Fruit fly (Drosophila melanogaster) whole organism, embryonic: ENCODE results near the gene CG8149.

Experiments
- Antp ChIP-seq: fragments of 200-800 bp; sonication (Bioruptor generic); optimal IDR thresholded peaks from 3 replicates; lab custom pipeline; 2016; ENCODE audit warnings: missing biosample characterization, missing genetic modification characterization
- BEAF-32 ChIP-seq: fragments of 200-800 bp; sonication (Bioruptor generic); optimal IDR thresholded peaks from 3 replicates; lab custom pipeline; 2017; ENCODE audit warnings: missing biosample characterization, missing genetic modification characterization, mild to moderate bottlenecking, moderate library complexity, missing genetic modification reagents
- CG10543 ChIP-seq: fragments of 200-800 bp; sonication (Bioruptor generic); optimal IDR thresholded peaks from 3 replicates; lab custom pipeline; 2017; ENCODE audit warnings: missing biosample characterization, mild to moderate bottlenecking, missing genetic modification characterization, moderate library complexity
- CG12236 ChIP-seq: fragments of 200-800 bp; sonication (Bioruptor generic); optimal IDR thresholded peaks from 2 replicates; lab custom pipeline; 2016; ENCODE audit warnings: missing biosample characterization, missing genetic modification characterization
- CG13424 ChIP-seq: fragments of 200-800 bp; sonication (Bioruptor generic); optimal IDR thresholded peaks from 2 replicates; lab custom pipeline; 2019; ENCODE audit warnings: missing biosample characterization, mild to moderate bottlenecking, missing genetic modification characterization, moderate library complexity
- CG14965 ChIP-seq: fragments of 200-800 bp; sonication (Bioruptor generic); optimal IDR thresholded peaks from 2 replicates; lab custom pipeline; 2016; ENCODE audit warnings: missing biosample characterization, missing genetic modification characterization, borderline replicate concordance
- CG15514 ChIP-seq: fragments of 200-800 bp; sonication (Bioruptor generic); optimal IDR thresholded peaks from 3 replicates; lab custom pipeline; 2017; ENCODE audit warnings: missing biosample characterization, missing genetic modification characterization, mild to moderate bottlenecking, moderate library complexity, missing genetic modification reagents
- CG16779 ChIP-seq: fragments of 200-800 bp; sonication (Bioruptor generic); IDR thresholded peaks from 2 replicates; pipeline ENCODE4 v1.3.6; 2022; ENCODE audit warnings: missing biosample characterization, missing genetic modification characterization
- CG17802 ChIP-seq: fragments of 200-800 bp; sonication (Bioruptor generic); optimal IDR thresholded peaks from 2 replicates; lab custom pipeline; 2018; ENCODE audit warnings: missing biosample characterization, mild to moderate bottlenecking, missing genetic modification characterization, moderate library complexity
- CG1792 ChIP-seq: fragments of 200-800 bp; sonication (Bioruptor generic); optimal IDR thresholded peaks from 2 replicates; lab custom pipeline; 2016; ENCODE audit warnings: missing biosample characterization, missing genetic modification characterization
- CG2678 ChIP-seq: fragments of 200-800 bp; sonication (Bioruptor generic); optimal IDR thresholded peaks from 3 replicates; lab custom pipeline; 2019; ENCODE audit warnings: missing biosample characterization, mild to moderate bottlenecking, missing genetic modification characterization, moderate library complexity
- CG2712 ChIP-seq: fragments of 200-800 bp; optimal IDR thresholded peaks from 3 replicates; lab custom pipeline; 2019; ENCODE audit warnings: missing biosample characterization, mild to moderate bottlenecking, missing genetic modification characterization, moderate library complexity
- CG30403 ChIP-seq: fragments of 200-800 bp; sonication (Bioruptor generic); optimal IDR thresholded peaks from 3 replicates; lab custom pipeline; 2016; ENCODE audit warnings: missing biosample characterization, missing genetic modification characterization
- CG6683 ChIP-seq: fragments of 200-800 bp; sonication (Bioruptor generic); optimal IDR thresholded peaks from 2 replicates; lab custom pipeline; 2017; ENCODE audit warnings: missing biosample characterization, mild to moderate bottlenecking, missing genetic modification characterization, missing genetic modification reagents
- CG6791 ChIP-seq: fragments of 200-800 bp; sonication (Bioruptor generic); IDR thresholded peaks from 3 replicates; pipeline ENCODE4 v1.3.6; 2022; ENCODE audit warnings: missing biosample characterization, missing genetic modification characterization; ENCODE audit not compliant: partially characterized antibody
- CG8089 ChIP-seq: fragments of 200-800 bp; sonication (Bioruptor generic); optimal IDR thresholded peaks from 3 replicates; lab custom pipeline; 2016; ENCODE audit warnings: missing biosample characterization, missing genetic modification characterization
- CG9609 ChIP-seq: fragments of 200-800 bp; sonication (Bioruptor generic); optimal IDR thresholded peaks from 3 replicates; lab custom pipeline; 2016; ENCODE audit warnings: missing biosample characterization, missing genetic modification characterization
- CkIIα-i1 ChIP-seq: fragments of 200-800 bp; sonication (Bioruptor generic); IDR thresholded peaks from 2 replicates; pipeline ENCODE4 v1.3.6; 2022; ENCODE audit warnings: missing biosample characterization, missing genetic modification characterization
- Dfd ChIP-seq, 2 experiments: fragments of >200 bp; optimal IDR thresholded peaks; 2 replicates each; lab custom pipeline; 2017; ENCODE audit warnings: missing biosample characterization in 2 of 2, missing genetic modification characterization in 2 of 2
- ERR ChIP-seq: fragments of 200-800 bp; sonication (Bioruptor generic); optimal IDR thresholded peaks from 2 replicates; lab custom pipeline; 2016; ENCODE audit warnings: missing biosample characterization, missing genetic modification characterization
- HLH3B ChIP-seq: fragments of 200-800 bp; sonication (Bioruptor generic); IDR thresholded peaks from 2 replicates; pipeline ENCODE4 v1.3.6; 2022; ENCODE audit warnings: missing biosample characterization, missing genetic modification characterization
- HLHmδ ChIP-seq: fragments of 200-800 bp; sonication (Bioruptor generic); optimal IDR thresholded peaks from 2 replicates; lab custom pipeline; 2018; ENCODE audit warnings: missing biosample characterization, mild to moderate bottlenecking, missing genetic modification characterization, moderate library complexity
- HmgD ChIP-seq: fragments of 200-800 bp; sonication (Bioruptor generic); optimal IDR thresholded peaks from 3 replicates; lab custom pipeline; 2016; ENCODE audit warnings: missing biosample characterization, missing genetic modification characterization
- MESR4 ChIP-seq: fragments of 200-800 bp; sonication (Bioruptor generic); optimal IDR thresholded peaks from 2 replicates; lab custom pipeline; 2018; ENCODE audit warnings: missing biosample characterization, mild to moderate bottlenecking, missing genetic modification characterization, moderate library complexity
- Neu2 ChIP-seq: fragments of 200-800 bp; sonication (Bioruptor generic); optimal IDR thresholded peaks from 3 replicates; lab custom pipeline; 2016; ENCODE audit warnings: missing biosample characterization, missing genetic modification characterization, borderline replicate concordance
- Optix ChIP-seq: fragments of 200-800 bp; sonication (Bioruptor generic); IDR thresholded peaks from 3 replicates; pipeline ENCODE4 v1.3.6; 2022; ENCODE audit warnings: missing biosample characterization, missing genetic modification characterization
- Ptx1 ChIP-seq: fragments of 200-800 bp; sonication (Bioruptor generic); IDR thresholded peaks from 2 replicates; pipeline ENCODE4 v1.3.6; 2022; ENCODE audit warnings: missing biosample characterization, missing genetic modification characterization
- Sin3A ChIP-seq: fragments of >200 bp; optimal IDR thresholded peaks from 2 replicates; lab custom pipeline; 2018
- Usf ChIP-seq: fragments of 200-800 bp; sonication (Bioruptor generic); optimal IDR thresholded peaks from 2 replicates; lab custom pipeline; 2017; ENCODE audit warnings: missing genotype, missing biosample characterization, missing genetic modification characterization
- Vsx1 ChIP-seq: fragments of 200-800 bp; sonication (Bioruptor generic); optimal IDR thresholded peaks from 2 replicates; lab custom pipeline; 2017; ENCODE audit warnings: missing biosample characterization, mild to moderate bottlenecking, missing genetic modification characterization, missing genetic modification reagents
- bsh ChIP-seq, 2 experiments: fragments of 200-800 bp; sonication (Bioruptor generic); optimal IDR thresholded peaks; 2 replicates each; lab custom pipeline; 2017 to 2018; ENCODE audit warnings: mild to moderate bottlenecking in 2 of 2, missing biosample characterization in 2 of 2, missing genetic modification characterization in 2 of 2, moderate library complexity in 1 of 2
- ci ChIP-seq: fragments of 200-800 bp; sonication (Bioruptor generic); IDR thresholded peaks from 3 replicates; pipeline ENCODE4 v1.3.6; 2022; ENCODE audit warnings: missing biosample characterization, missing genetic modification characterization
- cwo ChIP-seq: fragments of 200-800 bp; sonication (Bioruptor generic); optimal IDR thresholded peaks from 3 replicates; lab custom pipeline; 2017; ENCODE audit warnings: missing biosample characterization, missing genetic modification characterization, mild to moderate bottlenecking, moderate library complexity, missing genetic modification reagents
- da ChIP-seq: fragments of 200-800 bp; sonication (Bioruptor generic); optimal IDR thresholded peaks from 2 replicates; lab custom pipeline; 2016; ENCODE audit warnings: missing biosample characterization, missing genetic modification characterization
- danr ChIP-seq: fragments of 200-800 bp; sonication (Bioruptor generic); IDR thresholded peaks from 2 replicates; pipeline ENCODE4 v1.3.6; 2022; ENCODE audit warnings: missing biosample characterization, missing genetic modification characterization
- dmrt11E ChIP-seq: fragments of 200-800 bp; sonication (Bioruptor generic); optimal IDR thresholded peaks from 3 replicates; lab custom pipeline; 2018; ENCODE audit warnings: missing biosample characterization, mild to moderate bottlenecking, missing genetic modification characterization, moderate library complexity
- en ChIP-seq: fragments of 200-800 bp; sonication (Bioruptor generic); optimal IDR thresholded peaks from 2 replicates; lab custom pipeline; 2016; ENCODE audit warnings: missing biosample characterization, missing genetic modification characterization
- exex ChIP-seq: fragments of 200-800 bp; sonication (Bioruptor generic); optimal IDR thresholded peaks from 4 replicates; lab custom pipeline; 2018; ENCODE audit warnings: missing biosample characterization, mild to moderate bottlenecking, missing genetic modification characterization, moderate library complexity
- gcm2 ChIP-seq: fragments of 200-800 bp; sonication (Bioruptor generic); optimal IDR thresholded peaks from 2 replicates; lab custom pipeline; 2016; ENCODE audit warnings: missing biosample characterization, missing genetic modification characterization
- ham ChIP-seq: fragments of 200-800 bp; sonication (Bioruptor generic); IDR thresholded peaks from 2 replicates; pipeline ENCODE4 v1.3.6; 2022; ENCODE audit warnings: missing biosample characterization, missing genetic modification characterization
- hth ChIP-seq: fragments of >200 bp; optimal IDR thresholded peaks from 2 replicates; lab custom pipeline; 2017; ENCODE audit warnings: inconsistent platforms
- nerfin-2 ChIP-seq: fragments of 200-800 bp; sonication (Bioruptor generic); IDR thresholded peaks from 2 replicates; pipeline ENCODE4 v1.3.6; 2022; ENCODE audit warnings: missing biosample characterization, missing genetic modification characterization; ENCODE audit not compliant: partially characterized antibody
- nmo ChIP-seq: fragments of 200-800 bp; sonication (Bioruptor generic); optimal IDR thresholded peaks from 2 replicates; lab custom pipeline; 2018; ENCODE audit warnings: missing biosample characterization, mild to moderate bottlenecking, missing genetic modification characterization, moderate library complexity
- pnt ChIP-seq: fragments of 200-800 bp; sonication (Bioruptor generic); optimal IDR thresholded peaks from 3 replicates; lab custom pipeline; 2016; ENCODE audit warnings: missing biosample characterization, missing genetic modification characterization
- schlank ChIP-seq: fragments of 200-800 bp; sonication (Bioruptor generic); optimal IDR thresholded peaks from 2 replicates; lab custom pipeline; 2018; ENCODE audit warnings: missing biosample characterization, mild to moderate bottlenecking, missing genetic modification characterization
- seq ChIP-seq: fragments of 200-800 bp; sonication (Bioruptor generic); IDR thresholded peaks from 2 replicates; pipeline ENCODE4 v1.3.6; 2022; ENCODE audit warnings: missing biosample characterization, missing genetic modification characterization
- tin ChIP-seq: fragments of 200-800 bp; sonication (Bioruptor generic); optimal IDR thresholded peaks from 3 replicates; lab custom pipeline; 2016; ENCODE audit warnings: missing biosample characterization, missing genetic modification characterization
- tio ChIP-seq: fragments of 200-800 bp; sonication (Bioruptor generic); optimal IDR thresholded peaks from 2 replicates; lab custom pipeline; 2017; ENCODE audit warnings: missing biosample characterization, missing genetic modification characterization, inconsistent platforms
- tll ChIP-seq, 2 experiments: fragments of 200-800 bp in 1 of 2; fragments of >200 bp in 1 of 2; sonication (Bioruptor generic) in 1 of 2; optimal IDR thresholded peaks; 2 replicates each; lab custom pipeline; 2017 to 2019; ENCODE audit warnings: missing biosample characterization in 2 of 2, missing genetic modification characterization in 2 of 2, mild to moderate bottlenecking in 1 of 2, moderate library complexity in 1 of 2

CG8149 gene

dm6 chr3R:9513052-9513420, 8.6 kb downstream of the CG8149 start, which contains the start of the genes Ras85D and Rlb1 (continued):
- TF ChIP-seq cwo (GFP tag; lab: Kevin White, UChicago) (peak; percentile 33), da (GFP tag; lab: Kevin White, UChicago) (peak; percentile 45), en (peak; percentile 18), CG9609 (GFP tag; lab: Kevin White, UChicago) (peak; percentile 83), Vsx1 (GFP tag; lab: Kevin White, UChicago) (no peak), tio (GFP tag; lab: Kevin White, UChicago) (no peak)

DNA sequence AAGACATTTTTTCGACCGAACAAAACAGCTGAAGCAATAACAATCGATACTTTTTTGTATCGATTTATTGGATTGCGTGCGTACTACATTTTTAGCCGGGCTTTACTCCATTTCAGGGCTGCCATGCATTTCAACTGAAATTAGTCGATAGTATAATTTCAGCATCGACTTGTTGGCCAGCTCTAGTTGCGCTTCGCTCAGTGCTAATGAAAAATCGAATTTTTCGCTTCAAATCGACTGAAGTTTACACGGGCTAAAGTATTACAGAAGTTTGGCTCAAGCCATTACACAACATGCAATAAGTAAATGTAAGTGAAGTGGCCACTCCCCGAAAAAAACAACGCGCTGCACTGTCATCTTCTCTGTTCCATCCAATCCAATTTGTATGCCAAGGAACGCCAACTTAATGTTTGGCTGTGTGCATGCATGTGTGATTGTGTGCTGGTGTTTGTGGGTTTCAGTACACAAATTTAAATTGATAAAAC, 11.4 kb downstream of the CG8149 start, which contains the start of the genes mRpL47, CG8176 and Kdm3:
Gene mRpL47, minus strand, starts transcription at position 49 of the 485 bp plus-strand sequence.
Gene CG8176, plus strand, starts transcription at position 148 of the 485 bp plus-strand sequence.
Gene Kdm3, plus strand, starts transcription at position 148 of the 485 bp plus-strand sequence.
- TF ChIP-seq CG12236 (GFP tag; lab: Kevin White, UChicago), result no peak
- no peak for TF ChIP-seq CG16779
- peak; percentile 49 for TF ChIP-seq CG13424 (tag; lab: Kevin White, UChicago)
- TF ChIP-seq ci (GFP tag; lab: Robert Waterston, UW), result no peak
- peak; percentile 1 for TF ChIP-seq Usf (GFP tag; lab: Kevin White, UChicago)
- TF ChIP-seq exex, result peak; percentile 56
- TF ChIP-seq CG2678 (tag; lab: Kevin White, UChicago), result peak; percentile 43
- TF ChIP-seq CG14965, result no peak
- peak; percentile 68 for TF ChIP-seq CG2712 (tag; lab: Kevin White, UChicago)
- no peak for TF ChIP-seq Dfd (GFP tag; optimal IDR thresholded peaks at IDR 0.05; lab: Kevin White, UChicago)
- no peak for TF ChIP-seq CG6683 (GFP tag; lab: Kevin White, UChicago)
- peak; percentile 37 for TF ChIP-seq CG8089 (GFP tag; lab: Kevin White, UChicago)
- TF ChIP-seq nerfin-2, result no peak
- TF ChIP-seq CG17802 (tag; lab: Kevin White, UChicago), result peak; percentile 21
- TF ChIP-seq CkIIα-i1 (GFP tag; lab: Robert Waterston, UW), result no peak
- TF ChIP-seq Ptx1 (GFP tag; lab: Robert Waterston, UW), result no peak
- TF ChIP-seq schlank (tag; lab: Kevin White, UChicago), result peak; percentile 58
- no peak for TF ChIP-seq tll (GFP tag; optimal IDR thresholded peaks at IDR 0.05; lab: Kevin White, UChicago)
- TF ChIP-seq pnt (GFP tag; lab: Kevin White, UChicago), result peak; percentile 76
- peak in 1 of 2 experiments; percentile 13 for TF ChIP-seq bsh (GFP tag; optimal IDR thresholded peaks at IDR 0.05; lab: Kevin White, UChicago)
- peak; percentile 96 for TF ChIP-seq Sin3A (lab: Kevin White, UChicago)
- TF ChIP-seq BEAF-32 (GFP tag; lab: Kevin White, UChicago), result peak; percentile 100
- TF ChIP-seq seq (GFP tag; lab: Robert Waterston, UW), result no peak
- TF ChIP-seq gcm2 (GFP tag; lab: Kevin White, UChicago), result no peak
- TF ChIP-seq tin (GFP tag; lab: Kevin White, UChicago), result peak; percentile 68
- peak; percentile 74 for TF ChIP-seq CG1792 (GFP tag; lab: Kevin White, UChicago)
- peak; percentile 97 for TF ChIP-seq HmgD (GFP tag; lab: Kevin White, UChicago)
- no peak for TF ChIP-seq Neu2
- TF ChIP-seq dmrt11E (tag; lab: Kevin White, UChicago), result peak; percentile 8
- peak; percentile 87 for TF ChIP-seq nmo
- TF ChIP-seq Optix (GFP tag; lab: Robert Waterston, UW), result no peak
- TF ChIP-seq ham (GFP tag; lab: Robert Waterston, UW), result no peak
- no peak for TF ChIP-seq CG6791 (GFP tag; lab: Robert Waterston, UW)
- peak; percentile 70 for TF ChIP-seq CG10543 (GFP tag; lab: Kevin White, UChicago)
- TF ChIP-seq HLH3B (GFP tag; lab: Robert Waterston, UW), result no peak
- peak; percentile 83 for TF ChIP-seq ERR (GFP tag; lab: Kevin White, UChicago)
- TF ChIP-seq HLHmδ (GFP tag; lab: Kevin White, UChicago), result no peak
- peak; percentile 89 for TF ChIP-seq CG15514 (GFP tag; lab: Kevin White, UChicago)
- TF ChIP-seq MESR4, result peak; percentile 91
- peak; percentile 73 for TF ChIP-seq CG30403 (GFP tag; lab: Kevin White, UChicago)
- TF ChIP-seq hth (lab: Kevin White, UChicago), result no peak
- no peak for TF ChIP-seq danr (GFP tag; lab: Robert Waterston, UW)
- TF ChIP-seq Antp (GFP tag; lab: Kevin White, UChicago), result peak; percentile 83
